Worm (Caenorhabditis elegans) whole organism, midembryonic: ENCODE measurements around the gene W03F8.6.

Experiments
- T22C8.4 ChIP-seq: fragments of 200-800 bp; sonication (Bioruptor generic); IDR thresholded peaks from 2 replicates; pipeline ENCODE4 v1.3.6; 2022; ENCODE audit warnings: missing genetic modification characterization, missing compliant biosample characterization
- flt-1 ChIP-seq: fragments of 200-800 bp; sonication (Bioruptor generic); IDR thresholded peaks from 2 replicates; pipeline ENCODE4 v1.3.6; 2022; ENCODE audit warnings: missing genetic modification characterization, missing compliant biosample characterization
- ztf-23 ChIP-seq: fragments of 200-800 bp; sonication (Bioruptor generic); IDR thresholded peaks from 2 replicates; pipeline ENCODE4 v1.3.6; 2022; ENCODE audit warnings: missing genetic modification reagents, missing genetic modification characterization, missing compliant biosample characterization

DNA sequence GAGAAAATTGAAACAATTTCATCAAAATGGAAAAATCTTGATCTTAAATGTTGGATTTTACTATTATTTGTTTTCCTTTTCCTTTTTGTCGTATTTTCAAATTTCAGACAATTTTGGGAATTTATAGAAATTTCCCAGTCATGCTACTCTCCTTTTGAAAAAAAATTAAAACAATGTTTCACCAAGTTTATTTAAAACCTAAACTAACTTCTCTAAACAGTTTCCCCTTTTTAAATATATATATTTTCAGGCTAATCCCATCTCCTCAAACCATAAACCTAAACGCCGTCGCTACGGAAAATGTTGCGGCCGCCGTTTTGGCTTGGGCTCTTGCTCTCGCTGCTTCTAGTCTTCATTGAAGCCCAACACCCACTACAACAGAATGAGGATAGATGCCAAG is 13.3 kb downstream of the W03F8.6 start, which contains the start of gene lam-1:
- TF ChIP-seq ztf-23 (GFP tag; lab: Robert Waterston, UW) (no peak), T22C8.4 (GFP tag; lab: Robert Waterston, UW) (no peak), flt-1 (GFP tag; lab: Robert Waterston, UW) (0 out of 2 replicates have a peak, but pooled peaks have one; percentile 40)
